Worm (Caenorhabditis elegans): Measurements from ENCODE around the gene clec-205.

ce11 chrV:1752496-1752895, 8.2 kb upstream of the clec-205 start, which contains the start of gene ZK697.1:
- no peak for TF ChIP-seq sox-4 (tag; optimal IDR thresholded peaks at IDR 0.05)
- no peak for TF ChIP-seq dve-1 (tag; optimal IDR thresholded peaks at IDR 0.05)
- TF ChIP-seq pag-3 (tag; optimal IDR thresholded peaks at IDR 0.05; ENCODE audit: borderline replicate concordance), result no peak
- TF ChIP-seq Y22D7AL.16 (tag; optimal IDR thresholded peaks at IDR 0.05), result no peak
- no peak for TF ChIP-seq lim-6 (tag; optimal IDR thresholded peaks at IDR 0.05)
- no peak for TF ChIP-seq unc-3 (GFP tag; conservative IDR thresholded peaks at IDR 0.05)
- TF ChIP-seq unc-3 (tag; optimal IDR thresholded peaks at IDR 0.05), result no peak
- no peak for TF ChIP-seq ahr-1 (tag; optimal IDR thresholded peaks at IDR 0.05)
